Worm (Caenorhabditis elegans): Measurements from ENCODE around the gene M01B2.12.

DNA sequence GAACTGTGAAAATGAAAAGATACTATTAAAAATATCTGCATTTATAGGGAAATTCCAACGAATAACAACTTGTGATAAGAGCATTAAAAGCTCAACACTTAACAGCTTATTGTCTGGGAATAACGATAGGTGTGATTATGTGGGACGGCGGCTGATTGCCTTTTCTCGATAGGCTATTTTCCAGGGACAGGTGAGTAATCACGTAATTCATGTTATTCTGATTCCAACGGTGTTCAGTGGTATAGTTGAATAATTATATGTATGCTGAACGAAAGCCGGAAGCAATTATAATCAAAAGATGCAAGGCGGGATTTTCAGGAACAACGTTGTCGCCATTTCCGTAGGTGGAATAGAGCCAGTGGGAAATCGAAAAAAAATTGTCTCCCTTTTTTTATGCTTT, 12.9 kb upstream of the M01B2.12 start, which contains the start of gene srw-17:
- TF ChIP-seq nhr-12 (tag; optimal IDR thresholded peaks at IDR 0.05) = no peak
- TF ChIP-seq pqm-1 (tag; optimal IDR thresholded peaks at IDR 0.05) = no peak
- no peak for TF ChIP-seq nhr-11 (tag; optimal IDR thresholded peaks at IDR 0.05)
- TF ChIP-seq pha-4 (tag; optimal IDR thresholded peaks at IDR 0.05) = no peak
- TF ChIP-seq unc-39 (tag; optimal IDR thresholded peaks at IDR 0.05) = no peak
- no peak for TF ChIP-seq egl-27 (tag; optimal IDR thresholded peaks at IDR 0.05)
- no peak for TF ChIP-seq jun-1 (tag; optimal IDR thresholded peaks at IDR 0.05)
- no peak for TF ChIP-seq ama-1 (optimal IDR thresholded peaks at IDR 0.05)
- TF ChIP-seq lin-39 (tag; optimal IDR thresholded peaks at IDR 0.05) = no peak
- no peak for TF ChIP-seq unc-62 (GFP tag; optimal IDR thresholded peaks at IDR 0.05)
